Fruit fly (Drosophila melanogaster) whole organism, wandering third instar larva: Measurements from ENCODE around the gene CG46318.

ENCODE experiments used
- Abd-B ChIP-seq: fragments of >200 bp; optimal IDR thresholded peaks from 2 replicates; lab custom pipeline; 2017; ENCODE audit warnings: missing biosample characterization, missing genetic modification characterization
- CG32264 ChIP-seq: fragments of 200-800 bp; sonication (Bioruptor generic); optimal IDR thresholded peaks from 2 replicates; lab custom pipeline; 2016; ENCODE audit warnings: missing biosample characterization, missing genetic modification characterization
- CG9705 ChIP-seq: fragments of 200-800 bp; sonication (Bioruptor generic); optimal IDR thresholded peaks from 2 replicates; lab custom pipeline; 2018; ENCODE audit warnings: missing biosample characterization, mild to moderate bottlenecking, missing genetic modification characterization
- CrebA ChIP-seq: fragments of 200-800 bp; sonication (Bioruptor generic); optimal IDR thresholded peaks from 2 replicates; lab custom pipeline; 2016; ENCODE audit warnings: missing biosample characterization, mild to moderate bottlenecking, missing genetic modification characterization, borderline replicate concordance
- Dfd ChIP-seq: fragments of >200 bp; optimal IDR thresholded peaks from 2 replicates; lab custom pipeline; 2017; ENCODE audit warnings: missing biosample characterization, missing genetic modification characterization
- Dif ChIP-seq: fragments of 200-275, 200-300 bp; sonication (Bioruptor generic); optimal IDR thresholded peaks from 2 replicates; lab custom pipeline; 2018; ENCODE audit warnings: missing biosample characterization, missing genetic modification characterization; ENCODE audit not compliant: partially characterized antibody
- GATAd ChIP-seq: sonication (Bioruptor generic); optimal IDR thresholded peaks from 2 replicates; lab custom pipeline; 2016; ENCODE audit warnings: missing biosample characterization, missing genetic modification characterization
- HLH106 ChIP-seq: fragments of 200-800 bp; optimal IDR thresholded peaks from 3 replicates; lab custom pipeline; 2019; ENCODE audit warnings: missing biosample characterization, mild to moderate bottlenecking, missing genetic modification characterization, moderate library complexity
- Hnf4 ChIP-seq: fragments of 200-800 bp; sonication (Bioruptor generic); optimal IDR thresholded peaks from 2 replicates; lab custom pipeline; 2016; ENCODE audit warnings: missing biosample characterization, mild to moderate bottlenecking, missing genetic modification characterization
- Hr78 ChIP-seq: fragments of >200 bp; optimal IDR thresholded peaks from 2 replicates; lab custom pipeline; 2017; ENCODE audit warnings: missing biosample characterization, missing genetic modification characterization
- Hr83 ChIP-seq: fragments of 200-300 bp; sonication (Bioruptor generic); optimal IDR thresholded peaks from 2 replicates; lab custom pipeline; 2016; ENCODE audit warnings: missing biosample characterization, mild to moderate bottlenecking, missing genetic modification characterization, moderate library complexity; ENCODE audit not compliant: poor library complexity, severe bottlenecking
- Jra ChIP-seq: sonication (Bioruptor generic); optimal IDR thresholded peaks from 2 replicates; lab custom pipeline; 2016; ENCODE audit warnings: missing biosample characterization, missing genetic modification characterization
- Mio ChIP-seq: sonication (Bioruptor generic); optimal IDR thresholded peaks from 2 replicates; lab custom pipeline; 2016; ENCODE audit warnings: missing biosample characterization, missing genetic modification characterization
- Myc ChIP-seq: fragments of >200 bp; optimal IDR thresholded peaks from 2 replicates; lab custom pipeline; 2017
- N ChIP-seq: fragments of >200 bp; optimal IDR thresholded peaks from 2 replicates; lab custom pipeline; 2018; ENCODE audit warnings: missing biosample characterization, missing external identifiers, missing genetic modification characterization
- OdsH ChIP-seq: fragments of 200-800 bp; sonication (Bioruptor generic); optimal IDR thresholded peaks from 2 replicates; lab custom pipeline; 2016; ENCODE audit warnings: missing biosample characterization, mild to moderate bottlenecking, missing genetic modification characterization
- Rel ChIP-seq, 2 experiments: fragments of 200-800 bp; sonication (Bioruptor generic) in 1 of 2; optimal IDR thresholded peaks; 2 replicates in 1 of 2; 3 replicates in 1 of 2; lab custom pipeline; 2016 to 2019; ENCODE audit warnings: mild to moderate bottlenecking in 2 of 2, missing biosample characterization in 2 of 2, missing genetic modification characterization in 2 of 2, moderate library complexity in 1 of 2
- Sp1 ChIP-seq: fragments of 200-800 bp; sonication (Bioruptor generic); optimal IDR thresholded peaks from 3 replicates; lab custom pipeline; 2019; ENCODE audit warnings: missing biosample characterization, mild to moderate bottlenecking, missing genetic modification characterization, moderate library complexity
- Vsx2 ChIP-seq: fragments of 200-300, 225-300 bp; sonication (Bioruptor generic); optimal IDR thresholded peaks from 2 replicates; lab custom pipeline; 2018; ENCODE audit warnings: missing biosample characterization, missing genetic modification characterization; ENCODE audit not compliant: partially characterized antibody
- br ChIP-seq: fragments of 200-800 bp; sonication (Bioruptor generic); optimal IDR thresholded peaks from 2 replicates; lab custom pipeline; 2016; ENCODE audit warnings: missing biosample characterization, missing genetic modification characterization
- brk ChIP-seq: fragments of 200-800 bp; sonication (Bioruptor generic); optimal IDR thresholded peaks from 2 replicates; lab custom pipeline; 2016; ENCODE audit warnings: missing biosample characterization, mild to moderate bottlenecking, missing genetic modification characterization
- dl ChIP-seq, 2 experiments: fragments of 175-275, 200-275 bp in 1 of 2; fragments of 200-275 bp in 1 of 2; sonication (Bioruptor generic); optimal IDR thresholded peaks; lab custom pipeline; 2018; ENCODE audit warnings: mild to moderate bottlenecking in 2 of 2, missing biosample characterization in 2 of 2, missing genetic modification characterization in 2 of 2, moderate library complexity in 2 of 2; ENCODE audit not compliant: partially characterized antibody in 2 of 2, insufficient read depth in 1 of 2
- dmrt93B ChIP-seq: fragments of 200-800 bp; sonication (Bioruptor generic); optimal IDR thresholded peaks from 2 replicates; lab custom pipeline; 2018; ENCODE audit warnings: missing biosample characterization, mild to moderate bottlenecking, missing genetic modification characterization
- dsf ChIP-seq: sonication (Bioruptor generic); optimal IDR thresholded peaks from 2 replicates; lab custom pipeline; 2016; ENCODE audit warnings: missing biosample characterization, missing genetic modification characterization, borderline replicate concordance
- ey ChIP-seq: fragments of 200-800 bp; sonication (Bioruptor generic); optimal IDR thresholded peaks from 2 replicates; lab custom pipeline; 2016; ENCODE audit warnings: missing biosample characterization, missing genetic modification characterization
- foxo ChIP-seq, 2 experiments: fragments of 200-800 bp; sonication (Bioruptor generic); optimal IDR thresholded peaks; 2 replicates in 1 of 2; 3 replicates in 1 of 2; lab custom pipeline; 2016 to 2017; ENCODE audit warnings: missing biosample characterization in 2 of 2, missing genetic modification characterization in 2 of 2
- fru ChIP-seq: fragments of 200-800 bp; sonication (Bioruptor generic); optimal IDR thresholded peaks from 3 replicates; lab custom pipeline; 2016; ENCODE audit warnings: missing biosample characterization, mild to moderate bottlenecking, missing genetic modification characterization
- h ChIP-seq: fragments of 200-800 bp; sonication (Bioruptor generic); optimal IDR thresholded peaks from 3 replicates; lab custom pipeline; 2016; ENCODE audit warnings: missing biosample characterization, mild to moderate bottlenecking, missing genetic modification characterization
- jim ChIP-seq: fragments of 175-275, 200-325 bp; sonication (Bioruptor generic); optimal IDR thresholded peaks from 2 replicates; lab custom pipeline; 2016; ENCODE audit warnings: missing biosample characterization, mild to moderate bottlenecking, missing genetic modification characterization
- lola ChIP-seq: fragments of >200 bp; optimal IDR thresholded peaks from 2 replicates; lab custom pipeline; 2017; ENCODE audit warnings: missing biosample characterization, missing genetic modification characterization
- pan ChIP-seq: fragments of >200 bp; optimal IDR thresholded peaks from 2 replicates; lab custom pipeline; 2017
- psq ChIP-seq: fragments of 200-800 bp; sonication (Bioruptor generic); optimal IDR thresholded peaks from 3 replicates; lab custom pipeline; 2017; ENCODE audit warnings: missing biosample characterization, mild to moderate bottlenecking, missing genetic modification characterization, moderate library complexity
- rgr ChIP-seq: fragments of 200-800 bp; sonication (Bioruptor generic); optimal IDR thresholded peaks from 3 replicates; lab custom pipeline; 2016; ENCODE audit warnings: missing biosample characterization, mild to moderate bottlenecking, missing genetic modification characterization
- sage ChIP-seq: fragments of 200-800 bp; sonication (Bioruptor generic); optimal IDR thresholded peaks from 2 replicates; lab custom pipeline; 2016; ENCODE audit warnings: missing biosample characterization, mild to moderate bottlenecking, missing genetic modification characterization
- sv ChIP-seq: fragments of 200-800 bp; sonication (Bioruptor generic); optimal IDR thresholded peaks from 3 replicates; lab custom pipeline; 2016; ENCODE audit warnings: missing biosample characterization, missing genetic modification characterization
- tai ChIP-seq: sonication (Bioruptor generic); optimal IDR thresholded peaks from 2 replicates; lab custom pipeline; 2016; ENCODE audit warnings: missing biosample characterization, missing genetic modification characterization
- usp ChIP-seq: fragments of >200 bp; optimal IDR thresholded peaks from 2 replicates; lab custom pipeline; 2017; ENCODE audit warnings: missing biosample characterization, missing genetic modification characterization
- woc ChIP-seq: sonication (Bioruptor generic); optimal IDR thresholded peaks from 2 replicates; lab custom pipeline; 2016; ENCODE audit warnings: missing biosample characterization, mild to moderate bottlenecking, missing genetic modification characterization

Gene CG46318

DNA sequence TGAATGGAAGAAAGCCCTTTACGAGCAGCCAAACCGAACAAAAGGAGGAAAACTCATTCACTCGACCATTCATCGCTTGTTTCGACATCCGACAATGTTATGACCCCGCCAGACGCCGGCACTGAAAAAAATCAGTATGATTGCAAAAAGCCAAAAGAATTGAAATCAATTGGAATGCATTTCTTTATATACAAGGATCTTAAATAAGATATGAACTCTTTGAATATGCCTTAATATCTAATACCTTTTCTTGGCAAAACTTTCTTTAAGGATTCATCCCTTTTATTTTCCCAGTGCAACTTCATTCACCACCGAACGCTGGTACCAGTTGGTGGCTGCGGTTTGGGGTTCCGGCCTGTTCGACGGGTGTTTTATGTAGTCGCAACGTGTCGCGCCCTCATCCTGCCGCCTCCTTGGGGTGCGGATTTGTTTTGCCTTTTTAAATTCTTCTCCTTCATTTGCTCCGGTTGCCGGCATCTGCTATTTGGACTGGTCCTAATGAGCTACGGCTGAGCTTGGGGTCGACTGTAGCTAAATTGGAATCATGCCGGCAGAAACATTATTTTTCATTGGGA lies 39.5 kb downstream of the CG46318 start:
- peak; percentile 82 for TF ChIP-seq ey (GFP tag; lab: Kevin White, UChicago)
- TF ChIP-seq HLH106: peak; percentile 83
- TF ChIP-seq tai (GFP tag; lab: Kevin White, UChicago): no peak
- peak in 1 of 2 experiments; percentile 82 for TF ChIP-seq foxo (GFP tag; optimal IDR thresholded peaks at IDR 0.05; lab: Kevin White, UChicago)
- no peak for TF ChIP-seq Mio
- TF ChIP-seq CG32264 (GFP tag; lab: Kevin White, UChicago): no peak
- TF ChIP-seq rgr: peak; percentile 74
- no peak for TF ChIP-seq Dif
- peak; percentile 81 for TF ChIP-seq h
- no peak for TF ChIP-seq Hr78
- no peak for TF ChIP-seq Abd-B (GFP tag; lab: Kevin White, UChicago)
- peak; percentile 71 for TF ChIP-seq br (GFP tag; lab: Kevin White, UChicago)
- TF ChIP-seq GATAd (GFP tag; lab: Kevin White, UChicago): no peak
- TF ChIP-seq CrebA: peak; percentile 11
- TF ChIP-seq psq: peak; percentile 59
- TF ChIP-seq Myc (lab: Kevin White, UChicago): no peak
- no peak for TF ChIP-seq dl (GFP tag; optimal IDR thresholded peaks at IDR 0.05; lab: Kevin White, UChicago; ENCODE audit: insufficient read depth in 1 of 2, partially characterized antibody in 2 of 2)
- TF ChIP-seq jim (GFP tag; lab: Kevin White, UChicago): no peak
- peak; percentile 84 for TF ChIP-seq fru
- TF ChIP-seq sage (GFP tag; lab: Kevin White, UChicago): peak; percentile 22
- no peak for TF ChIP-seq dsf (GFP tag; lab: Kevin White, UChicago)
- TF ChIP-seq lola: no peak
- peak; percentile 62 for TF ChIP-seq woc
- no peak for TF ChIP-seq usp (GFP tag; lab: Kevin White, UChicago)
- TF ChIP-seq Rel (GFP tag; optimal IDR thresholded peaks at IDR 0.05; lab: Kevin White, UChicago): no peak
- peak; percentile 57 for TF ChIP-seq Rel (tag; optimal IDR thresholded peaks at IDR 0.05; lab: Kevin White, UChicago)
- TF ChIP-seq pan (lab: Kevin White, UChicago): no peak
- TF ChIP-seq N: no peak
- no peak for TF ChIP-seq Dfd (GFP tag; lab: Kevin White, UChicago)
- peak; percentile 61 for TF ChIP-seq Hnf4
- TF ChIP-seq sv: peak; percentile 80
- peak; percentile 39 for TF ChIP-seq dmrt93B (GFP tag; lab: Kevin White, UChicago)
- TF ChIP-seq OdsH (GFP tag; lab: Kevin White, UChicago): peak; percentile 74
- no peak for TF ChIP-seq Hr83 (GFP tag; lab: Kevin White, UChicago)
- no peak for TF ChIP-seq Vsx2
- peak; percentile 54 for TF ChIP-seq Jra (GFP tag; lab: Kevin White, UChicago)
- peak; percentile 49 for TF ChIP-seq brk (GFP tag; lab: Kevin White, UChicago)
- TF ChIP-seq CG9705 (GFP tag; lab: Kevin White, UChicago): peak; percentile 59
- TF ChIP-seq Sp1 (GFP tag; lab: Kevin White, UChicago): peak; percentile 82

DNA sequence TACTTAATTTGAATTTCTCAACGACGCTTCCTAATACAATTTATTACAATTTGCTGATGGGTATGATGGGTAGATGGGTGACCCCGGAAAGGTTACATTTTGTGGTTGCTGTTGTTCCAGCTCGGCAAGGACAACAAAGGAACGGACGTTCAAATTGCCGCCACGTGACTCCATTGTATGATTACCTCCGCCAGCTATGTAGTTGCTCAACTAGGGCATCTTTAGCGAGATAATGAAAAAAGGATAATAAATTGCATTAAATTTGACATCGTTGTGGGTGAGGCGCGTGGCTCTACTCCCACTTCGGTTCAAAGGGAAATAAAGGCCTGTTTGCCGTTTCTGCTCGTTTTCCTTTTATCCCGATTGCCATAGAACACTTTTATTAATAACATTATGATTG lies 41.0 kb downstream of the CG46318 start:
- TF ChIP-seq sage (GFP tag; lab: Kevin White, UChicago) (no peak), CG9705 (GFP tag; lab: Kevin White, UChicago) (no peak), brk (GFP tag; lab: Kevin White, UChicago) (no peak), CrebA (no peak), Dif (no peak), dl (GFP tag; optimal IDR thresholded peaks at IDR 0.05; lab: Kevin White, UChicago; ENCODE audit: insufficient read depth in 1 of 2, partially characterized antibody in 2 of 2) (no peak), HLH106 (no peak), ey (GFP tag; lab: Kevin White, UChicago) (no peak), Vsx2 (no peak), pan (lab: Kevin White, UChicago) (no peak), N (no peak), CG32264 (GFP tag; lab: Kevin White, UChicago) (no peak), woc (no peak), dmrt93B (GFP tag; lab: Kevin White, UChicago) (no peak), foxo (GFP tag; optimal IDR thresholded peaks at IDR 0.05; lab: Kevin White, UChicago) (no peak), lola (no peak), br (GFP tag; lab: Kevin White, UChicago) (no peak), Jra (GFP tag; lab: Kevin White, UChicago) (no peak)
- TF ChIP-seq, all 38 proteins: peak for 0
